Fruit fly (Drosophila melanogaster) whole organism, pupa: ENCODE data around the gene Snm1.

Source experiments
- CG12605 ChIP-seq: fragments of 200-800 bp; sonication (Bioruptor generic); IDR thresholded peaks from 2 replicates; pipeline ENCODE4 v1.3.6; 2022; ENCODE audit warnings: missing biosample characterization, missing genetic modification characterization
- CG13204 ChIP-seq: fragments of 200-800 bp; sonication (Bioruptor generic); optimal IDR thresholded peaks from 2 replicates; lab custom pipeline; 2018; ENCODE audit warnings: missing biosample characterization, mild to moderate bottlenecking, missing genetic modification characterization, moderate library complexity
- CG14655 ChIP-seq: fragments of 200-800 bp; sonication (Bioruptor generic); optimal IDR thresholded peaks from 3 replicates; lab custom pipeline; 2017; ENCODE audit warnings: mild to moderate bottlenecking, missing biosample characterization, missing genetic modification reagents, missing genetic modification characterization
- CG9948 ChIP-seq: fragments of 200-800 bp; sonication (Bioruptor generic); optimal IDR thresholded peaks from 2 replicates; lab custom pipeline; 2018; ENCODE audit warnings: missing biosample characterization, mild to moderate bottlenecking, missing genetic modification characterization, moderate library complexity
- Pif1B ChIP-seq: fragments of 200-800 bp; sonication (Bioruptor generic); optimal IDR thresholded peaks from 3 replicates; lab custom pipeline; 2016; ENCODE audit warnings: missing biosample characterization, missing genetic modification characterization

DNA sequence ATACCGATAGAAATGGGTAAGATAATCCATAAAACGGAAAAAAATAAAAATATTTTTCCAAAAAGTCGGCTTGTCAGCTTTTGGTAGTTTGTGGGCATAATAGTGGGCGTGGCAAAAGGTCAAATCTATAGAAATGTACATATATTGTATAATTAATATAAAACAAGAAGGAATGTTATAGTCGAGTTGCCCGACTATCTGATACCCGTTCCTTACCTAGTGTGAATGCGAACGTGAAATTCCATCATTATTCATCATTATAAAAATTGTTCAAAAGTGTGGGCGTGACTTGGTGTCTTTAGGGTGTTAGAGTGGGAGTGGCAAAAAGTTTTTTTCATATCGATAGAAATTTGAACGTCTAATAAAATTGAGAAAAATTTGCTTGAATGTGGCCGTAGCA, 3.3 kb upstream of the Snm1 start:
- TF ChIP-seq Pif1B (no peak), CG9948 (tag; lab: Kevin White, UChicago) (no peak), CG14655 (GFP tag; lab: Kevin White, UChicago) (no peak), CG13204 (GFP tag; lab: Kevin White, UChicago) (no peak), CG12605 (GFP tag; lab: Robert Waterston, UW) (no peak)
